Worm (Caenorhabditis elegans) whole organism, L4 larva: ENCODE data around the gene ZK262.19.
A peak's percentile ranks its signal among the peaks of the same experiment; 100 is the strongest.

Experiments
- D1046.2 ChIP-seq: fragments of 200-800 bp; sonication (Bioruptor generic); IDR thresholded peaks from 2 replicates; pipeline ENCODE4 v1.3.6; 2022; ENCODE audit warnings: missing genetic modification characterization, missing compliant biosample characterization
- F26F4.8 ChIP-seq: fragments of 200-800 bp; sonication (Bioruptor generic); conservative IDR thresholded peaks from 2 replicates; pipeline ENCODE4 v1.3.6; 2022; ENCODE audit warnings: missing genetic modification characterization, missing compliant biosample characterization
- F37D6.2 ChIP-seq: sonication (generic microtip); optimal IDR thresholded peaks from 2 replicates; lab custom pipeline; 2016; ENCODE audit warnings: mild to moderate bottlenecking, missing genetic modification characterization, missing compliant biosample characterization
- F44E2.7 ChIP-seq: fragments of 200-800 bp; sonication (Bioruptor generic); IDR thresholded peaks from 2 replicates; pipeline ENCODE4 v2.1.2; 2022; ENCODE audit warnings: missing genetic modification characterization, missing compliant biosample characterization
- F49E8.2 ChIP-seq: sonication (generic microtip); optimal IDR thresholded peaks from 2 replicates; lab custom pipeline; 2016; ENCODE audit warnings: missing compliant biosample characterization, mild to moderate bottlenecking, missing genetic modification characterization, borderline replicate concordance
- R02D3.7 ChIP-seq: fragments of 150-350 bp; sonication (generic microtip); optimal IDR thresholded peaks from 3 replicates; lab custom pipeline; 2014; ENCODE audit warnings: missing biosample characterization, missing genetic modification characterization
- T26A8.4 ChIP-seq: fragments of 200-800 bp; sonication (Bioruptor generic); IDR thresholded peaks from 2 replicates; pipeline ENCODE4 v1.3.6; 2022; ENCODE audit warnings: missing genetic modification characterization, missing compliant biosample characterization
- Y105C5A.15 ChIP-seq: fragments of 200-800 bp; sonication (Bioruptor generic); IDR thresholded peaks from 2 replicates; pipeline ENCODE4 v1.3.6; 2022; ENCODE audit warnings: missing genetic modification characterization, missing compliant biosample characterization
- ZK337.2 ChIP-seq: fragments of 200-800 bp; sonication (Bioruptor generic); IDR thresholded peaks from 2 replicates; pipeline ENCODE4 v1.3.6; 2022; ENCODE audit warnings: missing genetic modification reagents, missing genetic modification characterization, missing compliant biosample characterization
- ZK546.5 ChIP-seq, 2 experiments: sonication (generic microtip); optimal IDR thresholded peaks; 2 replicates each; lab custom pipeline; 2017; ENCODE audit warnings: missing biosample characterization in 2 of 2, missing genetic modification characterization in 2 of 2
- aly-2 ChIP-seq: sonication (generic microtip); optimal IDR thresholded peaks from 2 replicates; lab custom pipeline; 2018; ENCODE audit warnings: missing biosample characterization, missing genetic modification characterization
- arid-1 ChIP-seq: fragments of 200-800 bp; sonication (Bioruptor generic); conservative IDR thresholded peaks from 2 replicates; pipeline ENCODE4 v1.3.6; 2022; ENCODE audit warnings: missing genetic modification reagents, missing genetic modification characterization, missing compliant biosample characterization
- attf-4 ChIP-seq: sonication (generic microtip); optimal IDR thresholded peaks from 3 replicates; lab custom pipeline; 2017; ENCODE audit warnings: missing biosample characterization, missing genetic modification characterization
- ceh-62 ChIP-seq: sonication (generic microtip); optimal IDR thresholded peaks from 2 replicates; lab custom pipeline; 2017; ENCODE audit warnings: missing biosample characterization, missing genetic modification characterization
- ceh-82 ChIP-seq: sonication (generic microtip); optimal IDR thresholded peaks from 2 replicates; lab custom pipeline; 2017; ENCODE audit warnings: missing biosample characterization, missing genetic modification characterization
- cey-2 ChIP-seq: sonication (generic microtip); optimal IDR thresholded peaks from 3 replicates; lab custom pipeline; 2017; ENCODE audit warnings: missing genetic modification characterization, mild to moderate bottlenecking, missing compliant biosample characterization, antibody characterized with exemption, borderline replicate concordance; ENCODE audit not compliant: insufficient read depth
- ctbp-1 ChIP-seq: fragments of 200-800 bp; sonication (Bioruptor generic); IDR thresholded peaks from 2 replicates; pipeline ENCODE4 v1.3.6; 2022; ENCODE audit warnings: missing genetic modification reagents, missing genetic modification characterization, missing compliant biosample characterization
- daf-12 ChIP-seq: fragments of 150-350 bp; optimal IDR thresholded peaks from 2 replicates; lab custom pipeline; 2014; ENCODE audit warnings: missing biosample characterization, missing genetic modification reagents, missing genetic modification characterization
- daf-16 ChIP-seq, 3 experiments: sonication (generic microtip); optimal IDR thresholded peaks; 2 replicates each; lab custom pipeline; 2016 to 2017; ENCODE audit warnings: missing genetic modification characterization in 3 of 3, missing genetic modification reagents in 3 of 3, mild to moderate bottlenecking in 2 of 3, missing compliant biosample characterization in 2 of 3, missing biosample characterization in 1 of 3, moderate library complexity in 1 of 3
- dmd-8 ChIP-seq: fragments of 200-800 bp; sonication (Bioruptor generic); IDR thresholded peaks from 2 replicates; pipeline ENCODE4 v1.3.6; 2022; ENCODE audit warnings: missing genetic modification characterization, missing compliant biosample characterization
- duxl-1 ChIP-seq: sonication (generic microtip); optimal IDR thresholded peaks from 2 replicates; lab custom pipeline; 2016; ENCODE audit warnings: mild to moderate bottlenecking, missing genetic modification characterization, moderate library complexity, missing compliant biosample characterization; ENCODE audit not compliant: poor library complexity
- dve-1 ChIP-seq: sonication (generic microtip); optimal IDR thresholded peaks from 2 replicates; lab custom pipeline; 2017; ENCODE audit warnings: antibody characterized with exemption, mild to moderate bottlenecking, missing genetic modification characterization, missing compliant biosample characterization; ENCODE audit not compliant: insufficient read depth
- egl-43 ChIP-seq: fragments of 200-800 bp; sonication (Bioruptor generic); IDR thresholded peaks from 2 replicates; pipeline ENCODE4 v1.3.6; 2022; ENCODE audit warnings: missing genetic modification reagents, missing genetic modification characterization, missing compliant biosample characterization
- fos-1 ChIP-seq: fragments of 150-350 bp; optimal IDR thresholded peaks from 2 replicates; lab custom pipeline; 2014; ENCODE audit warnings: missing biosample characterization, missing genetic modification characterization
- hif-1 ChIP-seq, 2 experiments: sonication (generic microtip); optimal IDR thresholded peaks; 2 replicates each; lab custom pipeline; 2016 to 2017; ENCODE audit warnings: missing compliant biosample characterization in 2 of 2, missing genetic modification characterization in 2 of 2, missing genetic modification reagents in 2 of 2, missing genotype in 2 of 2, mild to moderate bottlenecking in 1 of 2
- hmg-1.1 ChIP-seq: fragments of 200-800 bp; sonication (Bioruptor generic); IDR thresholded peaks from 2 replicates; pipeline ENCODE4 v1.3.6; 2022; ENCODE audit warnings: missing genetic modification reagents, missing genetic modification characterization, missing compliant biosample characterization
- jun-1 ChIP-seq: fragments of 150-350 bp; optimal IDR thresholded peaks from 2 replicates; lab custom pipeline; 2014; ENCODE audit warnings: missing biosample characterization, missing genetic modification reagents, missing genetic modification characterization
- lin-15B ChIP-seq: fragments of 150-350 bp; sonication (generic microtip); optimal IDR thresholded peaks from 3 replicates; lab custom pipeline; 2014; ENCODE audit warnings: missing biosample characterization, missing genetic modification characterization
- lin-38 ChIP-seq: fragments of 200-800 bp; sonication (Bioruptor generic); IDR thresholded peaks from 2 replicates; pipeline ENCODE4 v1.3.6; 2022; ENCODE audit warnings: missing genetic modification reagents, missing genetic modification characterization, missing compliant biosample characterization
- lir-3 ChIP-seq: sonication (generic microtip); optimal IDR thresholded peaks from 2 replicates; lab custom pipeline; 2016; ENCODE audit warnings: mild to moderate bottlenecking, missing genetic modification characterization, missing compliant biosample characterization
- madf-5 ChIP-seq, 2 experiments: fragments of 200-800 bp; sonication (Bioruptor generic); IDR thresholded peaks; 2 replicates each; pipeline ENCODE4 v1.3.6; 2022; ENCODE audit warnings: missing compliant biosample characterization in 2 of 2, missing genetic modification characterization in 2 of 2
- mdt-29 ChIP-seq: fragments of 200-800 bp; sonication (Bioruptor generic); IDR thresholded peaks from 2 replicates; pipeline ENCODE4 v1.3.6; 2022; ENCODE audit warnings: missing genetic modification reagents, missing genetic modification characterization, missing compliant biosample characterization
- mep-1 ChIP-seq: fragments of 150-350 bp; sonication (generic microtip); optimal IDR thresholded peaks from 3 replicates; lab custom pipeline; 2014; ENCODE audit warnings: missing biosample characterization, missing genetic modification characterization
- mxl-2 ChIP-seq: fragments of 200-800 bp; sonication (Bioruptor generic); conservative IDR thresholded peaks from 2 replicates; pipeline ENCODE4 v1.3.6; 2022; ENCODE audit warnings: missing genetic modification reagents, missing genetic modification characterization, missing compliant biosample characterization
- mxl-3 ChIP-seq: fragments of 200-800 bp; sonication (Bioruptor generic); optimal IDR thresholded peaks from 2 replicates; lab custom pipeline; 2018; ENCODE audit warnings: mild to moderate bottlenecking, missing genetic modification characterization, missing compliant biosample characterization
- nhr-25 ChIP-seq: sonication (generic microtip); optimal IDR thresholded peaks from 2 replicates; lab custom pipeline; 2017; ENCODE audit warnings: missing genetic modification characterization, mild to moderate bottlenecking, missing compliant biosample characterization, antibody characterized with exemption, moderate library complexity, borderline replicate concordance; ENCODE audit not compliant: insufficient read depth
- nhr-28 ChIP-seq: fragments of 150-350 bp; optimal IDR thresholded peaks from 2 replicates; lab custom pipeline; 2014; ENCODE audit warnings: missing biosample characterization, missing genetic modification characterization
- nhr-41 ChIP-seq: fragments of 200-800 bp; sonication (Bioruptor generic); IDR thresholded peaks from 2 replicates; pipeline ENCODE4 v1.3.6; 2022; ENCODE audit warnings: missing genetic modification reagents, missing genetic modification characterization, missing compliant biosample characterization
- php-3 ChIP-seq: fragments of 200-800 bp; sonication (Bioruptor generic); IDR thresholded peaks from 2 replicates; pipeline ENCODE4 v1.3.6; 2022; ENCODE audit warnings: missing genetic modification reagents, missing genetic modification characterization, missing compliant biosample characterization
- saeg-2 ChIP-seq: fragments of 200-800 bp; sonication (Bioruptor generic); IDR thresholded peaks from 2 replicates; pipeline ENCODE4 v1.3.6; 2022; ENCODE audit warnings: missing genetic modification reagents, missing genetic modification characterization, missing compliant biosample characterization
- snpc-1.2 ChIP-seq: fragments of 200-800 bp; sonication (Bioruptor generic); IDR thresholded peaks from 2 replicates; pipeline ENCODE4 v1.3.6; 2022; ENCODE audit warnings: missing genetic modification reagents, missing genetic modification characterization, missing compliant biosample characterization
- spr-3 ChIP-seq: fragments of 200-800 bp; sonication (Bioruptor generic); optimal IDR thresholded peaks from 2 replicates; lab custom pipeline; 2018; ENCODE audit warnings: mild to moderate bottlenecking, missing genetic modification characterization, missing compliant biosample characterization
- vab-7 ChIP-seq: fragments of 200-800 bp; sonication (Bioruptor generic); IDR thresholded peaks from 2 replicates; pipeline ENCODE4 v1.3.6; 2022; ENCODE audit warnings: missing genetic modification reagents, missing genetic modification characterization, missing compliant biosample characterization
- zag-1 ChIP-seq: fragments of 150-350 bp; optimal IDR thresholded peaks from 2 replicates; lab custom pipeline; 2014; ENCODE audit warnings: missing biosample characterization, missing genetic modification characterization
- zfp-3 ChIP-seq: fragments of 200-800 bp; sonication (Bioruptor generic); conservative IDR thresholded peaks from 2 replicates; pipeline ENCODE4 v1.3.6; 2022; ENCODE audit warnings: missing genetic modification reagents, missing genetic modification characterization, missing compliant biosample characterization
- zip-2 ChIP-seq: fragments of 150-350 bp; optimal IDR thresholded peaks from 2 replicates; lab custom pipeline; 2014; ENCODE audit warnings: missing biosample characterization, missing genetic modification characterization
- ztf-7 ChIP-seq: fragments of 150-350 bp; optimal IDR thresholded peaks from 2 replicates; lab custom pipeline; 2014; ENCODE audit warnings: missing biosample characterization, missing genetic modification characterization

The ZK262.19 gene

ce11 chrV:18412887-18413286 is 12.6 kb downstream of the ZK262.19 start, which contains the start of gene ZK262.2:
Gene ZK262.2 (minus strand): TSS chrV:18412987.
- TF ChIP-seq nhr-28 (peak; percentile 9), ceh-82 (tag; lab: Kevin White, UChicago) (no peak)

ce11 chrV:18412351-18412750 is 13.1 kb downstream of the ZK262.19 start:
- TF ChIP-seq ztf-7 (tag; lab: Kevin White, UChicago) (no peak), ZK337.2 (0 out of 2 replicates have a peak, but pooled peaks have one; percentile 23), F44E2.7 (no peak), lin-38 (no peak), egl-43 (peak; percentile 73), ctbp-1 (no peak), ceh-62 (tag; lab: Kevin White, UChicago) (no peak), arid-1 (no peak), hmg-1.1 (no peak), vab-7 (peak; percentile 65; the same call in 1 of the 2 replicates), F26F4.8 (GFP tag; lab: Robert Waterston, UW) (peak; percentile 59; the same call in 1 of the 2 replicates), hif-1 (tag; optimal IDR thresholded peaks at IDR 0.05; lab: Kevin White, UChicago) (no peak), madf-5 (GFP tag; IDR thresholded peaks at IDR 0.05; lab: Robert Waterston, UW) (peak in 1 of 2 experiments; percentile 57; a peak in 1 of 4 replicates), dve-1 (tag; lab: Kevin White, UChicago) (no peak), F49E8.2 (tag; lab: Kevin White, UChicago) (peak; percentile 10), D1046.2 (GFP tag; lab: Robert Waterston, UW) (no peak), mxl-2 (GFP tag; lab: Robert Waterston, UW) (no peak), duxl-1 (tag; lab: Kevin White, UChicago) (peak; percentile 80), R02D3.7 (no peak), php-3 (GFP tag; lab: Robert Waterston, UW) (peak; percentile 20; the same call in 1 of the 2 replicates), zip-2 (tag; lab: Kevin White, UChicago) (no peak), mep-1 (tag; lab: Kevin White, UChicago) (no peak), ZK546.5 (tag; optimal IDR thresholded peaks at IDR 0.05; lab: Kevin White, UChicago) (no peak), zag-1 (no peak), T26A8.4 (no peak), F37D6.2 (tag; lab: Kevin White, UChicago) (no peak), daf-16 (GFP tag; optimal IDR thresholded peaks at IDR 0.05; lab: Kevin White, UChicago) (peak in 1 of 2 experiments; percentile 44), daf-16 (tag; optimal IDR thresholded peaks at IDR 0.05; lab: Kevin White, UChicago) (peak; percentile 54), spr-3 (GFP tag; lab: Kevin White, UChicago) (no peak), jun-1 (tag; lab: Kevin White, UChicago) (no peak), nhr-25 (tag; lab: Kevin White, UChicago) (no peak), fos-1 (tag; lab: Kevin White, UChicago) (no peak), cey-2 (tag; lab: Kevin White, UChicago) (no peak), Y105C5A.15 (GFP tag; lab: Robert Waterston, UW) (peak; percentile 41; the same call in 1 of the 2 replicates), attf-4 (tag; lab: Kevin White, UChicago) (no peak), aly-2 (no peak), zfp-3 (GFP tag; lab: Robert Waterston, UW) (no peak), mdt-29 (GFP tag; lab: Robert Waterston, UW) (no peak), snpc-1.2 (GFP tag; lab: Robert Waterston, UW) (peak; percentile 70), nhr-41 (GFP tag; lab: Robert Waterston, UW) (no peak), daf-12 (tag; lab: Kevin White, UChicago) (no peak), dmd-8 (GFP tag; lab: Robert Waterston, UW) (no peak), lin-15B (tag; lab: Kevin White, UChicago) (no peak), mxl-3 (GFP tag; lab: Kevin White, UChicago) (no peak), saeg-2 (no peak), lir-3 (no peak)
